Fruit fly (Drosophila melanogaster) whole organism, embryonic: Measurements from ENCODE around the gene scyl.

Experiments
- Aef1 ChIP-seq: fragments of 200-800 bp; sonication (Bioruptor generic); IDR thresholded peaks from 3 replicates; pipeline ENCODE4 v1.3.6; 2022; ENCODE audit warnings: missing biosample characterization, missing genetic modification characterization
- Awh ChIP-seq: fragments of 200-800 bp; sonication (Bioruptor generic); IDR thresholded peaks from 2 replicates; pipeline ENCODE4, ENCODE4 v1.3.6; 2022; ENCODE audit warnings: missing biosample characterization, missing genetic modification characterization
- B-H1 ChIP-seq: fragments of 200-800 bp; sonication (Bioruptor generic); IDR thresholded peaks from 3 replicates; pipeline ENCODE4 v1.3.6; 2022; ENCODE audit warnings: missing biosample characterization, missing genetic modification characterization
- CG12104 ChIP-seq: fragments of 200-800 bp; sonication (Bioruptor generic); optimal IDR thresholded peaks from 3 replicates; lab custom pipeline; 2016; ENCODE audit warnings: missing biosample characterization, missing genetic modification characterization
- CG13287 ChIP-seq: fragments of 200-800 bp; sonication (Bioruptor generic); IDR thresholded peaks from 2 replicates; pipeline ENCODE4 v1.3.6; 2022; ENCODE audit warnings: missing biosample characterization, missing genetic modification characterization; ENCODE audit not compliant: partially characterized antibody
- CG14667 ChIP-seq: fragments of 200-800 bp; sonication (Bioruptor generic); IDR thresholded peaks from 2 replicates; pipeline ENCODE4 v1.3.6; 2022; ENCODE audit warnings: missing biosample characterization, missing genetic modification characterization
- CG15479 ChIP-seq: fragments of 200-800 bp; sonication (Bioruptor generic); optimal IDR thresholded peaks from 3 replicates; lab custom pipeline; 2019; ENCODE audit warnings: missing biosample characterization, mild to moderate bottlenecking, missing genetic modification characterization, moderate library complexity
- CG15514 ChIP-seq: fragments of 200-800 bp; sonication (Bioruptor generic); optimal IDR thresholded peaks from 3 replicates; lab custom pipeline; 2017; ENCODE audit warnings: missing biosample characterization, missing genetic modification characterization, mild to moderate bottlenecking, moderate library complexity, missing genetic modification reagents
- CG2120 ChIP-seq: fragments of 200-800 bp; sonication (Bioruptor generic); optimal IDR thresholded peaks from 3 replicates; lab custom pipeline; 2016; ENCODE audit warnings: missing biosample characterization, missing genetic modification characterization
- CG2199 ChIP-seq: fragments of 200-800 bp; sonication (Bioruptor generic); IDR thresholded peaks from 3 replicates; pipeline ENCODE4 v1.3.6; 2022; ENCODE audit warnings: missing biosample characterization, missing genetic modification characterization
- CG2712 ChIP-seq: fragments of 200-800 bp; optimal IDR thresholded peaks from 3 replicates; lab custom pipeline; 2019; ENCODE audit warnings: missing biosample characterization, mild to moderate bottlenecking, missing genetic modification characterization, moderate library complexity
- CG2875 ChIP-seq: fragments of 200-800 bp; sonication (Bioruptor generic); optimal IDR thresholded peaks from 2 replicates; lab custom pipeline; 2017; ENCODE audit warnings: missing biosample characterization, mild to moderate bottlenecking, missing genetic modification characterization, missing genetic modification reagents
- CG30431 ChIP-seq: fragments of 200-800 bp; sonication (Bioruptor generic); optimal IDR thresholded peaks from 2 replicates; lab custom pipeline; 2017; ENCODE audit warnings: missing biosample characterization, missing genetic modification characterization
- CG31441 ChIP-seq: fragments of 200-800 bp; sonication (Bioruptor generic); IDR thresholded peaks from 2 replicates; pipeline ENCODE4 v1.3.6; 2022; ENCODE audit warnings: missing biosample characterization, missing genetic modification characterization
- CG33557 ChIP-seq: fragments of 200-800 bp; sonication (Bioruptor generic); optimal IDR thresholded peaks from 2 replicates; lab custom pipeline; 2019; ENCODE audit warnings: missing biosample characterization, mild to moderate bottlenecking, missing genetic modification characterization, moderate library complexity
- CG34422 ChIP-seq: fragments of 200-800 bp; sonication (Bioruptor generic); IDR thresholded peaks from 3 replicates; pipeline ENCODE4 v1.3.6; 2022; ENCODE audit warnings: missing biosample characterization, missing genetic modification characterization
- CG3847 ChIP-seq: fragments of 200-800 bp; sonication (Bioruptor generic); IDR thresholded peaks from 2 replicates; pipeline ENCODE4 v1.3.6; 2022; ENCODE audit warnings: missing biosample characterization, missing genetic modification characterization
- CG42726 ChIP-seq: fragments of 200-800 bp; sonication (Bioruptor generic); IDR thresholded peaks from 2 replicates; pipeline ENCODE4 v1.3.6; 2022; ENCODE audit warnings: missing biosample characterization, missing genetic modification characterization; ENCODE audit not compliant: partially characterized antibody
- CG4424 ChIP-seq: fragments of 200-800 bp; sonication (Bioruptor generic); optimal IDR thresholded peaks from 3 replicates; lab custom pipeline; 2016; ENCODE audit warnings: missing biosample characterization, missing genetic modification characterization
- CG5180 ChIP-seq: fragments of 200-800 bp; sonication (Bioruptor generic); optimal IDR thresholded peaks from 3 replicates; lab custom pipeline; 2017; ENCODE audit warnings: missing biosample characterization, missing genetic modification characterization, mild to moderate bottlenecking, moderate library complexity, missing genetic modification reagents
- CG9215 ChIP-seq: fragments of 200-800 bp; sonication (Bioruptor generic); IDR thresholded peaks from 2 replicates; pipeline ENCODE4 v1.3.6; 2022; ENCODE audit warnings: missing biosample characterization, missing genetic modification characterization
- CG9437 ChIP-seq: fragments of 200-800 bp; sonication (Bioruptor generic); optimal IDR thresholded peaks from 2 replicates; lab custom pipeline; 2018; ENCODE audit warnings: missing biosample characterization, mild to moderate bottlenecking, missing genetic modification characterization
- CG9817 ChIP-seq: fragments of 200-800 bp; sonication (Bioruptor generic); optimal IDR thresholded peaks from 2 replicates; lab custom pipeline; 2018; ENCODE audit warnings: missing biosample characterization, mild to moderate bottlenecking, missing genetic modification characterization, moderate library complexity
- CG9876 ChIP-seq: fragments of 200-800 bp; sonication (Bioruptor generic); optimal IDR thresholded peaks from 2 replicates; lab custom pipeline; 2016; ENCODE audit warnings: missing biosample characterization, missing genetic modification characterization
- Doc2 ChIP-seq: fragments of 200-800 bp; sonication (Bioruptor generic); IDR thresholded peaks from 2 replicates; pipeline ENCODE4 v1.3.6; 2022; ENCODE audit warnings: missing biosample characterization, missing genetic modification characterization
- Doc3 ChIP-seq: fragments of 200-800 bp; sonication (Bioruptor generic); IDR thresholded peaks from 3 replicates; pipeline ENCODE4 v1.3.6; 2022; ENCODE audit warnings: missing biosample characterization, missing genetic modification characterization; ENCODE audit not compliant: partially characterized antibody
- GATAe ChIP-seq: fragments of 200-800 bp; sonication (Bioruptor generic); conservative IDR thresholded peaks from 2 replicates; pipeline ENCODE4 v1.3.6; 2022; ENCODE audit warnings: missing biosample characterization, missing genetic modification characterization
- H15 ChIP-seq: fragments of 200-800 bp; sonication (Bioruptor generic); IDR thresholded peaks from 3 replicates; pipeline ENCODE4 v1.3.6; 2022; ENCODE audit warnings: missing biosample characterization, missing genetic modification characterization
- Hey ChIP-seq: fragments of 200-800 bp; sonication (Bioruptor generic); optimal IDR thresholded peaks from 3 replicates; lab custom pipeline; 2018; ENCODE audit warnings: missing biosample characterization, mild to moderate bottlenecking, missing genetic modification characterization
- Kr ChIP-seq: fragments of 200-800 bp; sonication (Bioruptor generic); optimal IDR thresholded peaks from 2 replicates; lab custom pipeline; 2017; ENCODE audit warnings: missing biosample characterization, mild to moderate bottlenecking, missing genetic modification characterization
- Med ChIP-seq: fragments of 200-800 bp; sonication (Bioruptor generic); peaks from one replicate; lab custom pipeline; 2016; ENCODE audit warnings: missing biosample characterization, missing genetic modification characterization, mild to moderate bottlenecking, inconsistent platforms, moderate library complexity
- NFAT ChIP-seq: fragments of 200-800 bp; sonication (Bioruptor generic); IDR thresholded peaks from 2 replicates; pipeline ENCODE4 v1.3.6; 2022; ENCODE audit warnings: missing biosample characterization, missing genetic modification characterization
- Stat92E ChIP-seq, 3 experiments: fragments of >200 bp in 2 of 3; fragments of 200-800 bp in 1 of 3; sonication (Bioruptor generic) in 1 of 3; optimal IDR thresholded peaks; 2 replicates each; lab custom pipeline; 2017 to 2019; ENCODE audit warnings: missing biosample characterization in 3 of 3, missing genetic modification characterization in 3 of 3, mild to moderate bottlenecking in 1 of 3, moderate library complexity in 1 of 3
- Tbp ChIP-seq: fragments of >200 bp; optimal IDR thresholded peaks from 2 replicates; lab custom pipeline; 2018; ENCODE audit warnings: missing biosample characterization, missing genetic modification characterization
- ara ChIP-seq: fragments of 200-800 bp; sonication (Bioruptor generic); IDR thresholded peaks from 2 replicates; pipeline ENCODE4 v1.3.6; 2022; ENCODE audit warnings: missing biosample characterization, missing genetic modification characterization
- ase ChIP-seq: fragments of 200-800 bp; sonication (Bioruptor generic); IDR thresholded peaks from 3 replicates; pipeline ENCODE4 v1.3.6; 2022; ENCODE audit warnings: missing biosample characterization, missing genetic modification characterization
- cas ChIP-seq: fragments of 200-800 bp; sonication (Bioruptor generic); IDR thresholded peaks from 2 replicates; pipeline ENCODE4 v1.3.6; 2022; ENCODE audit warnings: missing biosample characterization, missing genetic modification characterization
- chinmo ChIP-seq: fragments of 200-800 bp; sonication (Bioruptor generic); IDR thresholded peaks from 4 replicates; pipeline ENCODE4 v1.3.6; 2022; ENCODE audit warnings: missing biosample characterization, missing genetic modification characterization; ENCODE audit not compliant: partially characterized antibody
- dati ChIP-seq: fragments of 200-800 bp; sonication (Bioruptor generic); IDR thresholded peaks from 2 replicates; pipeline ENCODE4 v1.3.6; 2022; ENCODE audit warnings: missing biosample characterization, missing genetic modification characterization
- ftz-f1 ChIP-seq: fragments of 200-800 bp; sonication (Bioruptor generic); optimal IDR thresholded peaks from 2 replicates; lab custom pipeline; 2016; ENCODE audit warnings: missing biosample characterization, missing genetic modification characterization
- gce ChIP-seq: fragments of 200-800 bp; sonication (Bioruptor generic); IDR thresholded peaks from 3 replicates; pipeline ENCODE4 v1.3.6; 2022; ENCODE audit warnings: missing biosample characterization, missing genetic modification characterization
- gcm2 ChIP-seq: fragments of 200-800 bp; sonication (Bioruptor generic); optimal IDR thresholded peaks from 2 replicates; lab custom pipeline; 2016; ENCODE audit warnings: missing biosample characterization, missing genetic modification characterization
- ind ChIP-seq: fragments of 200-800 bp; sonication (Bioruptor generic); optimal IDR thresholded peaks from 3 replicates; lab custom pipeline; 2016; ENCODE audit warnings: missing biosample characterization, missing genetic modification characterization
- lov ChIP-seq, 2 experiments: fragments of 200-800 bp in 1 of 2; fragments of >200 bp in 1 of 2; sonication (Bioruptor generic) in 1 of 2; IDR thresholded peaks in 1 of 2; optimal IDR thresholded peaks in 1 of 2; 2 replicates in 1 of 2; 3 replicates in 1 of 2; pipeline versions ENCODE4 v1.3.6 to Lab custom; 2017 to 2022; ENCODE audit warnings: missing biosample characterization in 1 of 2, missing genetic modification characterization in 1 of 2
- mam ChIP-seq: fragments of 200-800 bp; sonication (Bioruptor generic); optimal IDR thresholded peaks from 3 replicates; lab custom pipeline; 2016; ENCODE audit warnings: missing biosample characterization, missing genetic modification characterization
- row ChIP-seq: fragments of 200-800 bp; sonication (Bioruptor generic); IDR thresholded peaks from 3 replicates; pipeline ENCODE4 v1.3.6; 2022; ENCODE audit warnings: missing biosample characterization, missing genetic modification characterization
- run ChIP-seq: fragments of 200-800 bp; sonication (Bioruptor generic); optimal IDR thresholded peaks from 3 replicates; lab custom pipeline; 2018; ENCODE audit warnings: missing biosample characterization, mild to moderate bottlenecking, missing genetic modification characterization
- seq ChIP-seq: fragments of 200-800 bp; sonication (Bioruptor generic); IDR thresholded peaks from 2 replicates; pipeline ENCODE4 v1.3.6; 2022; ENCODE audit warnings: missing biosample characterization, missing genetic modification characterization
- tio ChIP-seq: fragments of 200-800 bp; sonication (Bioruptor generic); optimal IDR thresholded peaks from 2 replicates; lab custom pipeline; 2017; ENCODE audit warnings: missing biosample characterization, missing genetic modification characterization, inconsistent platforms
- tna ChIP-seq: fragments of 200-800 bp; sonication (Bioruptor generic); IDR thresholded peaks from 2 replicates; pipeline ENCODE4 v1.3.6; 2022; ENCODE audit warnings: missing biosample characterization, missing genetic modification characterization; ENCODE audit not compliant: partially characterized antibody

The scyl gene

DNA sequence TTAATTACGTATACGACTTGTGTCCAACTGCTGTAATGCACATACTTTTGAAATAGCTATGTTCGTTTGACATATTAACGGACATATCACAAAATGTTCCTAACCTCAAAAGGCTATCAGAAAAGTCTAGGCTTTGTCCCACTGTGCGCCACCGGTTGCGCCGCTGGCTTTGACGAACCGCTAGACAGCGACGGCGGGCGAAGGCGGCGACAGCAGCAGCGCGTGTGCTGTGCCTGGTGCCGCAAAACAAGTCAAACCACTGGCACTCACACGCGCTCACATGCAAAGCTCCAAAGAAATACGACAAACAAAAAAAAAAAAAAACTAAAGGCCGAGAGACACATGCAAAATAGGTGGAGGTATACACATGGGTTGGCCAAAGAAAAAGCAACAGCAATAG lies 41.3 kb downstream of the scyl start (continued):
- TF ChIP-seq tna (GFP tag; lab: Robert Waterston, UW) (no peak), CG2199 (GFP tag; lab: Robert Waterston, UW) (0 out of 3 replicates have a peak, but pooled peaks have one; percentile 32), CG30431 (GFP tag; lab: Kevin White, UChicago) (peak; percentile 1), GATAe (GFP tag; lab: Robert Waterston, UW) (peak; percentile 35; the same call in 1 of the 2 replicates), chinmo (peak; percentile 89), CG34422 (peak; percentile 53; the same call in 1 of the 3 replicates), tio (GFP tag; lab: Kevin White, UChicago) (no peak), CG9817 (tag; lab: Kevin White, UChicago) (no peak), CG15479 (GFP tag; lab: Kevin White, UChicago) (no peak), CG2120 (GFP tag; lab: Kevin White, UChicago) (peak; percentile 26), CG14667 (GFP tag; lab: Robert Waterston, UW) (no peak), CG3847 (peak; percentile 44), H15 (GFP tag; lab: Robert Waterston, UW) (0 out of 3 replicates have a peak, but pooled peaks have one; percentile 11), Awh (0 out of 2 replicates have a peak, but pooled peaks have one; percentile 19), lov (optimal IDR thresholded peaks at IDR 0.05; lab: Kevin White, UChicago) (no peak), lov (GFP tag; IDR thresholded peaks at IDR 0.05; lab: Robert Waterston, UW) (0 out of 3 replicates have a peak, but pooled peaks have one; percentile 12), CG4424 (GFP tag; lab: Kevin White, UChicago) (peak; percentile 31), CG5180 (peak; percentile 4), mam (peak; percentile 3), dati (GFP tag; lab: Robert Waterston, UW) (0 out of 2 replicates have a peak, but pooled peaks have one; percentile 12), Hey (tag; lab: Kevin White, UChicago) (peak; percentile 91), CG9215 (peak; percentile 38; the same call in 1 of the 2 replicates), gce (GFP tag; lab: Robert Waterston, UW) (no peak), CG33557 (GFP tag; lab: Kevin White, UChicago) (no peak), ftz-f1 (GFP tag; lab: Kevin White, UChicago) (no peak), CG15514 (GFP tag; lab: Kevin White, UChicago) (peak; percentile 17), B-H1 (GFP tag; lab: Robert Waterston, UW) (peak; percentile 26; the same call in 2 of the 3 replicates), Med (GFP tag; lab: Kevin White, UChicago) (peak; percentile 68), CG2712 (tag; lab: Kevin White, UChicago) (peak; percentile 31), ase (GFP tag; lab: Robert Waterston, UW) (0 out of 3 replicates have a peak, but pooled peaks have one; percentile 18), CG31441 (no peak)

- no peak for TF ChIP-seq Stat92E (GFP tag; optimal IDR thresholded peaks at IDR 0.05; lab: Kevin White, UChicago)
- TF ChIP-seq cas (GFP tag; lab: Robert Waterston, UW) = no peak
- no peak for TF ChIP-seq Doc3 (GFP tag; lab: Robert Waterston, UW)
- TF ChIP-seq CG42726 (GFP tag; lab: Robert Waterston, UW) = no peak
- no peak for TF ChIP-seq CG9437 (GFP tag; lab: Kevin White, UChicago)
- TF ChIP-seq CG2875 (GFP tag; lab: Kevin White, UChicago) = no peak
- no peak for TF ChIP-seq CG12104
- TF ChIP-seq CG13287 = peak; percentile 26; the same call in 1 of the 2 replicates
- TF ChIP-seq ind = no peak
- TF ChIP-seq gcm2 = no peak
- no peak for TF ChIP-seq Kr (GFP tag; lab: Kevin White, UChicago)
- TF ChIP-seq seq = no peak
- TF ChIP-seq Doc2 (GFP tag; lab: Robert Waterston, UW) = no peak
- no peak for TF ChIP-seq ara
- TF ChIP-seq Aef1 (GFP tag; lab: Robert Waterston, UW) = peak; percentile 51; the same call in 1 of the 3 replicates
- TF ChIP-seq row = 0 out of 3 replicates have a peak, but pooled peaks have one; percentile 25
- TF ChIP-seq NFAT = no peak
- TF ChIP-seq run (tag; lab: Kevin White, UChicago) = no peak
- no peak for TF ChIP-seq CG9876 (GFP tag; lab: Kevin White, UChicago)
- TF ChIP-seq Tbp (GFP tag; lab: Kevin White, UChicago) = no peak
Measured at dm6 chr3L:11294496-11295163, 42.5 kb downstream of the scyl start.
